Worm (Caenorhabditis elegans) whole organism, L4 larva: ENCODE measurements around the gene npr-36.

Source experiments
- F44E2.7 ChIP-seq: fragments of 200-800 bp; sonication (Bioruptor generic); IDR thresholded peaks from 2 replicates; pipeline ENCODE4 v2.1.2; 2022; ENCODE audit warnings: missing genetic modification characterization, missing compliant biosample characterization
- ZK546.5 ChIP-seq, 2 experiments: sonication (generic microtip); optimal IDR thresholded peaks; 2 replicates each; lab custom pipeline; 2017; ENCODE audit warnings: missing biosample characterization in 2 of 2, missing genetic modification characterization in 2 of 2
- dmd-8 ChIP-seq: fragments of 200-800 bp; sonication (Bioruptor generic); IDR thresholded peaks from 2 replicates; pipeline ENCODE4 v1.3.6; 2022; ENCODE audit warnings: missing genetic modification characterization, missing compliant biosample characterization
- dpl-1 ChIP-seq: fragments of 150-350 bp; optimal IDR thresholded peaks from 2 replicates; lab custom pipeline; 2014; ENCODE audit warnings: missing biosample characterization, missing genetic modification reagents, missing genetic modification characterization
- egl-27 ChIP-seq: sonication (generic microtip); optimal IDR thresholded peaks from 3 replicates; lab custom pipeline; 2017; ENCODE audit warnings: missing biosample characterization, missing genetic modification reagents, missing genetic modification characterization
- hlh-30 ChIP-seq: sonication (generic microtip); optimal IDR thresholded peaks from 2 replicates; lab custom pipeline; 2017; ENCODE audit warnings: antibody characterized with exemption, mild to moderate bottlenecking, missing genetic modification characterization, missing compliant biosample characterization; ENCODE audit not compliant: insufficient read depth
- madf-5 ChIP-seq, 2 experiments: fragments of 200-800 bp; sonication (Bioruptor generic); IDR thresholded peaks; 2 replicates each; pipeline ENCODE4 v1.3.6; 2022; ENCODE audit warnings: missing compliant biosample characterization in 2 of 2, missing genetic modification characterization in 2 of 2
- nhr-25 ChIP-seq: sonication (generic microtip); optimal IDR thresholded peaks from 2 replicates; lab custom pipeline; 2017; ENCODE audit warnings: missing genetic modification characterization, mild to moderate bottlenecking, missing compliant biosample characterization, antibody characterized with exemption, moderate library complexity, borderline replicate concordance; ENCODE audit not compliant: insufficient read depth
- nhr-6 ChIP-seq: fragments of 150-350 bp; optimal IDR thresholded peaks from 2 replicates; lab custom pipeline; 2014; ENCODE audit warnings: missing biosample characterization, missing genetic modification characterization
- nhr-76 ChIP-seq: fragments of 150-350 bp; optimal IDR thresholded peaks from 2 replicates; lab custom pipeline; 2014; ENCODE audit warnings: missing biosample characterization, missing genetic modification characterization
- unc-62 ChIP-seq, 3 experiments: fragments of 150-350 bp in 1 of 3; sonication (generic microtip); optimal IDR thresholded peaks in 2 of 3; peaks in 1 of 3; 1 replicate in 1 of 3; 2 replicates in 2 of 3; lab custom pipeline; 2014 to 2017; ENCODE audit warnings: missing biosample characterization in 3 of 3, missing genetic modification characterization in 3 of 3, missing genetic modification reagents in 3 of 3, missing genotype in 1 of 3
- zfp-2 ChIP-seq: sonication (generic microtip); optimal IDR thresholded peaks from 2 replicates; lab custom pipeline; 2016; ENCODE audit warnings: mild to moderate bottlenecking, missing genetic modification characterization, missing compliant biosample characterization
- ztf-11 ChIP-seq: fragments of 150-350 bp; optimal IDR thresholded peaks from 2 replicates; lab custom pipeline; 2014; ENCODE audit warnings: missing biosample characterization, missing genetic modification characterization

DNA sequence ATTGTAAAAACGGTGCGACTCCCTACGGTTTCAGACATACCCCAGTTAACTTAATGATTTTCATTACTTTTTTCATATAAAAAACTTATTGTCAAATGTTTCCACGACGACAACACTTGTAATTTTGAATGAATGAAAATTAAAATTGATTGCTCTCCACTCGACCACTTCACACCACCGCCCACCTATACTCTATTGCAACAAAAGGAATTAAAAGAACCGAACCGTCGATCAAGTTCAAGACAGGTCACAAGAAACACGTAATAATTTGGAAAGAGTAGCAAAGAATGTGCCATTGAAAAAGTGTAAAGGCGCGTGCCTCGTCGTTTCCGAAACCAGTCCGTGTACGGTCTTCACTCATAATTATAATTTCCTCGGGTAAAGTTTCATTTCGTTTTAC, 3.0 kb downstream of the npr-36 start, which contains the start of gene F10D7.11:
- TF ChIP-seq dpl-1 (GFP tag; lab: Kevin White, UChicago), result no peak
- TF ChIP-seq zfp-2 (tag; lab: Kevin White, UChicago), result no peak
- TF ChIP-seq unc-62 (GFP tag; optimal IDR thresholded peaks at IDR 0.05 in 1 of 2; lab: Kevin White, UChicago), result no peak
- TF ChIP-seq unc-62 (tag; optimal IDR thresholded peaks at IDR 0.05; lab: Kevin White, UChicago), result no peak
- no peak for TF ChIP-seq ZK546.5 (tag; optimal IDR thresholded peaks at IDR 0.05; lab: Kevin White, UChicago)
- no peak for TF ChIP-seq egl-27 (tag; lab: Kevin White, UChicago)
- TF ChIP-seq ztf-11 (tag; lab: Kevin White, UChicago), result no peak
- TF ChIP-seq F44E2.7 (GFP tag; lab: Robert Waterston, UW), result no peak
- no peak for TF ChIP-seq hlh-30 (tag; lab: Kevin White, UChicago)
- TF ChIP-seq madf-5 (GFP tag; IDR thresholded peaks at IDR 0.05; lab: Robert Waterston, UW), result no peak
- no peak for TF ChIP-seq nhr-6 (tag; lab: Kevin White, UChicago)
- no peak for TF ChIP-seq dmd-8
- no peak for TF ChIP-seq nhr-25 (tag; lab: Kevin White, UChicago)
- no peak for TF ChIP-seq nhr-76 (tag; lab: Kevin White, UChicago)
